Fruit fly (Drosophila melanogaster): Measurements from ENCODE around the gene mRpL39.

DNA sequence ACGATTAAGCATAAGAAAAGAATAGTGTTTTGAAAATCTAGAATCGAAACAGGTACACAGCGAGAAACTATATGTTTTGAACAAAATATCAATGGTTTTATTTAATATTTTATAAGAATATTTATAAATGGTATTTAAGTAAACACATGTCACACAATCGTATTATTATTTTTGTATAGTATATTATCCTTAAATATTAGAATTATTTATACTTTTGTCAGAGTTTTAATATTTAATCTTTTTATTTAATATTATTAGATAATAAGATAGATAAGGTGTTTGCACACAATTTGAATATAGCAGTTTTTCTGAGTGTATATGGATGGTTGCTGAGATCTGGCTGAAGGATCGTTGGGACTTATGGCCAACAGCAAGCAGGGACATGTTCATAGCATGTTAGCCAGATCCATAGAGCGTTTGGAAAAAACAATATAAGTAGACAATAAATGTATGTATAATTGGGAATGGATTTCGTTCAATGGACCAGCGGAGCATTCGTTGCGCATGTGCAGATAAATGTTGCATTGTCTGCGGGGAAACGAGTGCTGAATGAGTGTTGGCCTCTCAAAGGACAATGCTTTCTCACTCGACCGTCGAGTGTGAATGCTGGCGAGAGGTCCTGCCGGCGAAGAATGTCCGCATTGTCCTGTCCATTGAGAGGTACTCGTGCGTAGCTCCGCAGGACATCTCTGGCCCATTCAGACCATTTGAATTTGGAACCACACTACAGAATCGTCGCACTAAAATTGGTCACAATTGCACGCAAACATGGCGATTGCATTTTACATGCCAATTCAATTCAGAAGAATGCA lies 46.4 kb downstream of the mRpL39 start:
- TF ChIP-seq lola (GFP tag; optimal IDR thresholded peaks at IDR 0.05), result no peak
- no peak for TF ChIP-seq Mio (GFP tag; optimal IDR thresholded peaks at IDR 0.05)
- TF ChIP-seq psq (GFP tag; optimal IDR thresholded peaks at IDR 0.05), result no peak
- TF ChIP-seq CG32264 (GFP tag; optimal IDR thresholded peaks at IDR 0.05), result no peak
- no peak for TF ChIP-seq rgr (GFP tag; optimal IDR thresholded peaks at IDR 0.05)
- TF ChIP-seq usp (GFP tag; optimal IDR thresholded peaks at IDR 0.05), result no peak
- no peak for TF ChIP-seq Dif (GFP tag; optimal IDR thresholded peaks at IDR 0.05; ENCODE audit: partially characterized antibody)
- no peak for TF ChIP-seq fru (GFP tag; optimal IDR thresholded peaks at IDR 0.05)
- no peak for TF ChIP-seq Myc (optimal IDR thresholded peaks at IDR 0.05)
- TF ChIP-seq foxo (GFP tag; optimal IDR thresholded peaks at IDR 0.05), result no peak
- TF ChIP-seq N (GFP tag; optimal IDR thresholded peaks at IDR 0.05), result no peak
- no peak for TF ChIP-seq pan (optimal IDR thresholded peaks at IDR 0.05)

Measured in whole organism, wandering third instar larva.